Worm (Caenorhabditis elegans): ENCODE measurements around the gene col-12.

DNA sequence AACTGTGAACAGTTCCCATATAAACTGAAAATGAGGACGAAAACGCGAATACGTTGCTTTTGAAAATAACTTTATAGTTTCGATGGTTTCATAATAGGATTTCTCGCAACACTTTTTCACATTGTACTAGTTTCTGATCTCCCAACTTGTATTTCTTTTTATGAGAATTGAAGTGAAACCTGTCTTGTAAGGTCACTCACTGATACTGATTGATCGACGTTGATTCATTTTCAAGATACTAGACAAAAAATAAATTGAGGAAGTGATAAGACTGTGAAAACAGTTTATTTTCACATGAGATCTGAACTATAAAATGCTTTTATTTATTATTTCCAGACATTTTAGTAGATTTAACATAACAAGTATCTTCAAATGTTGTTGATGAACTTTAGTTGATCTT lies 37.6 kb downstream of the col-12 start:
- TF ChIP-seq ama-1 (optimal IDR thresholded peaks at IDR 0.05) (no peak), scrt-1 (GFP tag; IDR thresholded peaks at IDR 0.05) (no peak), F13C5.2 (tag; optimal IDR thresholded peaks at IDR 0.05) (no peak), hmg-4 (GFP tag; optimal IDR thresholded peaks at IDR 0.05) (no peak), tbx-37 (GFP tag; conservative IDR thresholded peaks at IDR 0.05) (no peak), pes-1 (GFP tag; IDR thresholded peaks at IDR 0.05) (no peak), flt-1 (GFP tag; IDR thresholded peaks at IDR 0.05) (no peak), sea-1 (GFP tag; conservative IDR thresholded peaks at IDR 0.05) (no peak), tra-4 (tag; optimal IDR thresholded peaks at IDR 0.05) (no peak), ceh-13 (GFP tag; optimal IDR thresholded peaks at IDR 0.05) (no peak), tbx-11 (GFP tag; IDR thresholded peaks at IDR 0.05) (no peak)

All from whole organism, early embryonic.